Fruit fly (Drosophila melanogaster): ENCODE results near the gene CG31937.

CG31937 gene

DNA sequence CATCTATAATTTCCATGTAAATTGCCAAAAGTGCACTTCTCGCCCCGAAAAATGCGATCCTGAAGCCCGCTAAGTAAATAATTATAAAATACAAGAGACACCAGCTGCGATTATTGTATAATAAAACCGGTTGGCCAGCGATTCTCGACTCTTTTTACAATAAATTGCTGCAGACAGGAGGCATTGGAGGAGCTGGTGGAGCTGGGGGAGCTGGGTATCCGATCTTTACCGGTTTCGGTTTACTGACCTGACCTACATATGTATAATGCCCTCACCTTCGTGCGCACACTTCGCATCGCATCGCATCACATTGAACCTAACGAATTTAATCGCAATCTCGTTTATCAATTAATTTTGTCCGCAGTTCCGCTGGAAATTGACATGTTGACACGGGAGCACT, 18.7 kb downstream of the CG31937 start:
- TF ChIP-seq dsf (GFP tag; optimal IDR thresholded peaks at IDR 0.05; ENCODE audit: borderline replicate concordance) (no peak), Myc (optimal IDR thresholded peaks at IDR 0.05) (no peak), pan (optimal IDR thresholded peaks at IDR 0.05) (no peak), rgr (GFP tag; optimal IDR thresholded peaks at IDR 0.05) (no peak), foxo (GFP tag; optimal IDR thresholded peaks at IDR 0.05) (no peak), Vsx2 (GFP tag; optimal IDR thresholded peaks at IDR 0.05; ENCODE audit: partially characterized antibody) (peak; percentile 61), Dfd (GFP tag; optimal IDR thresholded peaks at IDR 0.05) (no peak), dl (GFP tag; optimal IDR thresholded peaks at IDR 0.05; ENCODE audit: insufficient read depth in 1 of 2, partially characterized antibody in 2 of 2) (no peak)

dm6 chr2L:1751953-1752352, 22.3 kb downstream of the CG31937 start, which contains the start of the genes CG17712 and CG17648:
TSS of gene CG17712 (minus strand) at chr2L:1752122.
TSS of gene CG17648 (plus strand) at chr2L:1752308.
- TF ChIP-seq dsf (GFP tag; optimal IDR thresholded peaks at IDR 0.05; ENCODE audit: borderline replicate concordance): no peak
- TF ChIP-seq foxo (GFP tag; optimal IDR thresholded peaks at IDR 0.05): no peak
- TF ChIP-seq woc (GFP tag; optimal IDR thresholded peaks at IDR 0.05): peak; percentile 32
- no peak for TF ChIP-seq Hnf4 (GFP tag; optimal IDR thresholded peaks at IDR 0.05)
- TF ChIP-seq Hr78 (GFP tag; optimal IDR thresholded peaks at IDR 0.05): no peak
- TF ChIP-seq Abd-B (GFP tag; optimal IDR thresholded peaks at IDR 0.05): no peak
- no peak for TF ChIP-seq Dif (GFP tag; optimal IDR thresholded peaks at IDR 0.05; ENCODE audit: partially characterized antibody)
- TF ChIP-seq Myc (optimal IDR thresholded peaks at IDR 0.05): peak; percentile 46
- TF ChIP-seq Sp1 (GFP tag; optimal IDR thresholded peaks at IDR 0.05): no peak
- no peak for TF ChIP-seq Jra (GFP tag; optimal IDR thresholded peaks at IDR 0.05)
- no peak for TF ChIP-seq Dfd (GFP tag; optimal IDR thresholded peaks at IDR 0.05)
- no peak for TF ChIP-seq rgr (GFP tag; optimal IDR thresholded peaks at IDR 0.05)

DNA sequence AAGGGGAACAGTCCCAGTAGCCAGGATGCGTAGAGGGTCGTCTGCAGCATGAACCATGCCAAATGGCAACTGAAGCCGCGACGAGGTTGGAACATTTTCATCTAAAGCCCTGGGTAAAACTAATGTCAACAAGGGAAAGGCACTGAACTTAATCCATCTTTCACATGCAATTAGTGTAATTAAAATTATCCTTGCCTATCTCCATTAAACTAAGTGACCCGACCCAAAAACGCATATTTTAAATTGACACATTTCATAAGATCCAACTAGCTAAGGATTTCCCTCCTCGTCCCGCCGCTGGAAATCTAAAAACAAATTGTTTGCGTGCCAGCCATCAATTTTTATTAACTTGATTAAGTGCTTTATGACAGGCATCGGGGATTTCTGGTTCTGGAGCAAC, 26.7 kb downstream of the CG31937 start, which contains the start of gene Gr22f:
Gene Gr22f (minus strand): TSS at position 101 of the 400 bp plus-strand sequence.
- TF ChIP-seq Hr78 (GFP tag; optimal IDR thresholded peaks at IDR 0.05) (no peak), h (GFP tag; optimal IDR thresholded peaks at IDR 0.05) (no peak), dsf (GFP tag; optimal IDR thresholded peaks at IDR 0.05; ENCODE audit: borderline replicate concordance) (no peak), tai (GFP tag; optimal IDR thresholded peaks at IDR 0.05) (no peak), brk (GFP tag; optimal IDR thresholded peaks at IDR 0.05) (no peak), Hr83 (GFP tag; optimal IDR thresholded peaks at IDR 0.05; ENCODE audit: poor library complexity, severe bottlenecking) (no peak), lola (GFP tag; optimal IDR thresholded peaks at IDR 0.05) (no peak), foxo (GFP tag; optimal IDR thresholded peaks at IDR 0.05) (no peak), Jra (GFP tag; optimal IDR thresholded peaks at IDR 0.05) (no peak), Abd-B (GFP tag; optimal IDR thresholded peaks at IDR 0.05) (no peak), br (GFP tag; optimal IDR thresholded peaks at IDR 0.05) (no peak), Mio (GFP tag; optimal IDR thresholded peaks at IDR 0.05) (no peak), woc (GFP tag; optimal IDR thresholded peaks at IDR 0.05) (no peak), sv (GFP tag; optimal IDR thresholded peaks at IDR 0.05) (no peak), psq (GFP tag; optimal IDR thresholded peaks at IDR 0.05) (no peak), Dfd (GFP tag; optimal IDR thresholded peaks at IDR 0.05) (no peak)

DNA sequence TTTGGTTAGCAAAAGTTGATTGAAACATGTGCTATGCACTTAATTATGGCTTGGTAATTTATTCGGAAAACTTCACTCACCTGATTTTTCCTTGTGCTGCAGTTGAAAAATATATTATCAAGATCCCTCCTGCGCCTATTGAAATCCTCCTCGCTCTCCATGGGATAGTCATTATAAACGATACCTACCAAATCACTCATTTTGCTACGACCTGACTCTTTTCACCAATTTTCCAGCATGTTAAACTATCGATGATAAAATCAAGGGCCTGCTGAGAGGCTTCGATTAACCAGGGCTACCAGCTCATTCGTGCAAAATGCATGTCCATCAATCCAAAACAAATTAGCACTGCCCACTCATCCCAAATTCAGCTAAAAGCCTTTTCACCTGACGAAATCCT, 29.2 kb downstream of the CG31937 start, which contains the start of gene CG17650:
Gene CG17650 (minus strand): TSS at position 241 of the 400 bp plus-strand sequence.
- TF ChIP-seq brk (GFP tag; optimal IDR thresholded peaks at IDR 0.05) (no peak), usp (GFP tag; optimal IDR thresholded peaks at IDR 0.05) (no peak), fru (GFP tag; optimal IDR thresholded peaks at IDR 0.05) (no peak), Myc (optimal IDR thresholded peaks at IDR 0.05) (no peak), Jra (GFP tag; optimal IDR thresholded peaks at IDR 0.05) (no peak), Hr78 (GFP tag; optimal IDR thresholded peaks at IDR 0.05) (no peak)

Measured in whole organism, wandering third instar larva.